Fruit fly (Drosophila melanogaster): ENCODE measurements around the gene CG33158.

The CG33158 gene

DNA sequence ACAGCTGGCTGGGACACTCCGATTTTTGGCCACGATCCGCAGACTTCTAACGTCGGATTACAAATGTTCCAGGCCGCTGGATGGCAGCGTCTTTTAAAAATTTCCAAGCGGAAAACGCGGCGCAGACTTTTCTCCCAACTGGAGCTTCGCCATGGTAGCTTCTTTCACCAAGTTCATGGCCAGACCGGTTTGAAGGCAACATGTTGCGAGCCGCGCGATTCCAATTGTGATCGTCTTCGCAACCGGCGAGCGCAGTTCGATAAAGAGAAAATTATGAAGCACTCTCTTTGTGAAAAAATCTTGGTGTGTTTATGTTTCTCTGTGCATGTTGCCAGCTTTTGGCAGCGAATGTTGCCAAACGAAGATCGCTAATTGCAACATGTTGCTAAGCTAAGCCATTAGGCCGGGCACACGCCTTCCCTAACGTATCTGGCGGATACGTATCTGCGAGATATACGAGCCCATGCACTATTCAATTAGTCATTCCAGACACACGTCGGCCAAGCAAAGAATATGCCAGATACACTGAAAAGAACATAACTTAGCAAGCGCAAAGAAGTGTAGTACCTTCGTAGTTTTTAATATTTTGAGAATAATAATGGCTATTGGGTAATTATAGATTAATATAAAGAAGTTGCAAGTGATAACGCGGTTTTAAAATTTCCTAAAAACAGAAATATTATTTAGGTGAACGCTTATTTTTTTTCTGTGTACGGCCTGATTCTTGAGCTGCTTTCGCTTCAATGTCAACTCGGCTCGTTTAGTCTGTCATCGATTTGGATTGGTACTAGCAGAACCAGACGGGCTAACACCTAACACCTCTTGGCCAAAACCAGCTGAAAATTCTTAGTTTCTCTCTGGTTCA is 32.7 kb downstream of the CG33158 start, which contains the start of gene dsx-c73A (continued):
- no peak for TF ChIP-seq Hr38 (GFP tag; optimal IDR thresholded peaks at IDR 0.05)
- TF ChIP-seq acj6 (GFP tag; optimal IDR thresholded peaks at IDR 0.05) = peak; percentile 32
- no peak for TF ChIP-seq CG8632 (GFP tag; optimal IDR thresholded peaks at IDR 0.05)
- no peak for TF ChIP-seq CG11902 (GFP tag; optimal IDR thresholded peaks at IDR 0.05)
- TF ChIP-seq achi (GFP tag; optimal IDR thresholded peaks at IDR 0.05) = peak; percentile 50
- TF ChIP-seq CG10669 (GFP tag; optimal IDR thresholded peaks at IDR 0.05) = no peak
- no peak for TF ChIP-seq Met (GFP tag; optimal IDR thresholded peaks at IDR 0.05)
- no peak for TF ChIP-seq Sox15 (GFP tag; optimal IDR thresholded peaks at IDR 0.05)
- no peak for TF ChIP-seq vri (GFP tag; optimal IDR thresholded peaks at IDR 0.05)
- TF ChIP-seq Sox102F (GFP tag; optimal IDR thresholded peaks at IDR 0.05) = no peak
- TF ChIP-seq CG8119 (GFP tag; IDR thresholded peaks at IDR 0.05) = peak; percentile 51; the same call in 2 of the 3 replicates
- TF ChIP-seq CG7368 (GFP tag; optimal IDR thresholded peaks at IDR 0.05) = no peak
- TF ChIP-seq spab (GFP tag; optimal IDR thresholded peaks at IDR 0.05) = no peak
- TF ChIP-seq ss (GFP tag; optimal IDR thresholded peaks at IDR 0.05) = no peak
- TF ChIP-seq svp (GFP tag) = no peak
- no peak for TF ChIP-seq fd59A (GFP tag; optimal IDR thresholded peaks at IDR 0.05)
- no peak for TF ChIP-seq Smox (GFP tag; optimal IDR thresholded peaks at IDR 0.05)
- TF ChIP-seq CG6854 (GFP tag; optimal IDR thresholded peaks at IDR 0.05) = no peak
- no peak for TF ChIP-seq Eip75B (GFP tag; optimal IDR thresholded peaks at IDR 0.05)
- no peak for TF ChIP-seq CG8319 (GFP tag; optimal IDR thresholded peaks at IDR 0.05)
- TF ChIP-seq CG34406 (GFP tag; optimal IDR thresholded peaks at IDR 0.05) = no peak
- TF ChIP-seq Ets96B (tag; optimal IDR thresholded peaks at IDR 0.05) = no peak
- TF ChIP-seq esn (GFP tag; optimal IDR thresholded peaks at IDR 0.05) = no peak
- no peak for TF ChIP-seq Ets21C (GFP tag; optimal IDR thresholded peaks at IDR 0.05)
- TF ChIP-seq CG6163 (GFP tag; IDR thresholded peaks at IDR 0.05) = peak; percentile 63; the same call in 2 of the 3 replicates
- no peak for TF ChIP-seq CG3032 (tag; optimal IDR thresholded peaks at IDR 0.05)
- peak; percentile 39 for TF ChIP-seq Lpt (GFP tag; optimal IDR thresholded peaks at IDR 0.05)
- no peak for TF ChIP-seq CG9139 (GFP tag; optimal IDR thresholded peaks at IDR 0.05)
- peak; percentile 48 for TF ChIP-seq CG6276 (GFP tag; optimal IDR thresholded peaks at IDR 0.05)
- no peak for TF ChIP-seq CG11762 (GFP tag; optimal IDR thresholded peaks at IDR 0.05; ENCODE audit: insufficient read depth)
- TF ChIP-seq CG15336 (GFP tag; IDR thresholded peaks at IDR 0.05) = peak; percentile 79
- TF ChIP-seq topi (GFP tag; optimal IDR thresholded peaks at IDR 0.05) = no peak
- no peak for TF ChIP-seq Hr39 (GFP tag; optimal IDR thresholded peaks at IDR 0.05)
- TF ChIP-seq CG32006 (GFP tag; optimal IDR thresholded peaks at IDR 0.05) = peak; percentile 76
- no peak for TF ChIP-seq CG6808 (GFP tag; optimal IDR thresholded peaks at IDR 0.05)
- TF ChIP-seq Blimp-1 (GFP tag; optimal IDR thresholded peaks at IDR 0.05) = no peak
- peak; percentile 68 for TF ChIP-seq eg (GFP tag; IDR thresholded peaks at IDR 0.05)
- peak; percentile 33 for TF ChIP-seq CG10631 (GFP tag; optimal IDR thresholded peaks at IDR 0.05)
- TF ChIP-seq CG6792 (GFP tag; optimal IDR thresholded peaks at IDR 0.05) = no peak

DNA sequence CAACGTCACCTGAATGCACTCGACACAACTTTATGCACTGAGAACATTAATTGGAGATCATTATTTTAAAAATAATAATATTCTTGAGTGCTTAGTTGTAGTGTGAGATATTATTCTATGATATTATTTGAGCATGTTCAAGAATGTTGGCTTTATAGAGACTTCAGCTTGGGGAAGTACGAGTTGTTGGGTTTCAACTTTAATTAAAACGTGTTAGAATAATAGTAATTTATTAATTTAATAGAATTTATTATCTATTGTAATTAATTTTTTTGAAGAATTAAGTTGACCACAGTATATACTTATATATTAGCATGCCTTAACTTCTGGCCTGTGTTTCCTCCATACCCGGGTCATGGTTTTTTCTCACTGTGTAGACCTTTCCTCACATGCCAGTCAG is 44.4 kb downstream of the CG33158 start:
- TF ChIP-seq dac (GFP tag; optimal IDR thresholded peaks at IDR 0.05) (no peak), CG11762 (GFP tag; optimal IDR thresholded peaks at IDR 0.05; ENCODE audit: insufficient read depth) (no peak), CG6854 (GFP tag; optimal IDR thresholded peaks at IDR 0.05) (no peak), spab (GFP tag; optimal IDR thresholded peaks at IDR 0.05) (peak; percentile 11), svp (GFP tag) (no peak), Eip93F (GFP tag; optimal IDR thresholded peaks at IDR 0.05) (no peak), net (GFP tag; optimal IDR thresholded peaks at IDR 0.05) (peak; percentile 52), Met (GFP tag; optimal IDR thresholded peaks at IDR 0.05) (no peak), CG6163 (GFP tag; IDR thresholded peaks at IDR 0.05) (peak; percentile 42; the same call in 2 of the 3 replicates), dsx (GFP tag; optimal IDR thresholded peaks at IDR 0.05; ENCODE audit: poor library complexity, severe bottlenecking) (peak; percentile 37), CG6808 (GFP tag; optimal IDR thresholded peaks at IDR 0.05) (peak; percentile 44), Gug (GFP tag; IDR thresholded peaks at IDR 0.05) (0 out of 2 replicates have a peak, but pooled peaks have one; percentile 18), CG10669 (GFP tag; optimal IDR thresholded peaks at IDR 0.05) (peak; percentile 38), Sox102F (GFP tag; optimal IDR thresholded peaks at IDR 0.05) (no peak), CG4318 (GFP tag; optimal IDR thresholded peaks at IDR 0.05) (peak; percentile 72), Ets21C (GFP tag; optimal IDR thresholded peaks at IDR 0.05) (no peak), Sox15 (GFP tag; optimal IDR thresholded peaks at IDR 0.05) (no peak), CG32006 (GFP tag; optimal IDR thresholded peaks at IDR 0.05) (peak; percentile 84), CG3919 (GFP tag; optimal IDR thresholded peaks at IDR 0.05) (peak; percentile 63), OdsH (GFP tag; optimal IDR thresholded peaks at IDR 0.05) (peak; percentile 38), CG8632 (GFP tag; optimal IDR thresholded peaks at IDR 0.05) (peak; percentile 34), achi (GFP tag; optimal IDR thresholded peaks at IDR 0.05) (peak; percentile 67), Smox (GFP tag; optimal IDR thresholded peaks at IDR 0.05) (no peak), CG8319 (GFP tag; optimal IDR thresholded peaks at IDR 0.05) (peak; percentile 18), CG15336 (GFP tag; IDR thresholded peaks at IDR 0.05) (peak; percentile 71)
